Worm (Caenorhabditis elegans) whole organism, midembryonic: Measurements from ENCODE around the gene sru-23.
"Not testable (repeated sequence)": the region's sequence is repeated elsewhere in the genome, so short reads cannot be mapped to it uniquely, and the experiment has no call there.

Source experiments
- T22C8.4 ChIP-seq: fragments of 200-800 bp; sonication (Bioruptor generic); IDR thresholded peaks from 2 replicates; pipeline ENCODE4 v1.3.6; 2022; ENCODE audit warnings: missing genetic modification characterization, missing compliant biosample characterization
- cog-1 ChIP-seq: sonication (generic microtip); optimal IDR thresholded peaks from 2 replicates; lab custom pipeline; 2016; ENCODE audit warnings: missing genetic modification characterization, missing compliant biosample characterization
- flt-1 ChIP-seq: fragments of 200-800 bp; sonication (Bioruptor generic); IDR thresholded peaks from 2 replicates; pipeline ENCODE4 v1.3.6; 2022; ENCODE audit warnings: missing genetic modification characterization, missing compliant biosample characterization
- klf-2 ChIP-seq: fragments of 200-800 bp; sonication (Bioruptor generic); conservative IDR thresholded peaks from 2 replicates; pipeline ENCODE4 v1.3.6; 2022; ENCODE audit warnings: missing genetic modification reagents, missing genetic modification characterization, missing compliant biosample characterization
- med-1 ChIP-seq: sonication (generic microtip); optimal IDR thresholded peaks from 2 replicates; lab custom pipeline; 2017; ENCODE audit warnings: missing genetic modification characterization, mild to moderate bottlenecking, missing compliant biosample characterization, antibody characterized with exemption, missing genetic modification reagents; ENCODE audit not compliant: insufficient read depth
- ref-1 ChIP-seq: fragments of 200-800 bp; sonication (Bioruptor generic); conservative IDR thresholded peaks from 2 replicates; pipeline ENCODE4 v1.3.6; 2022; ENCODE audit warnings: missing genetic modification reagents, missing genetic modification characterization, missing compliant biosample characterization
- tab-1 ChIP-seq: fragments of 200-800 bp; sonication (Bioruptor generic); IDR thresholded peaks from 2 replicates; pipeline ENCODE4 v1.3.6; 2022; ENCODE audit warnings: missing genetic modification characterization, missing compliant biosample characterization
- ztf-23 ChIP-seq: fragments of 200-800 bp; sonication (Bioruptor generic); IDR thresholded peaks from 2 replicates; pipeline ENCODE4 v1.3.6; 2022; ENCODE audit warnings: missing genetic modification reagents, missing genetic modification characterization, missing compliant biosample characterization
- ztf-29 ChIP-seq: fragments of 200-800 bp; sonication (Bioruptor generic); IDR thresholded peaks from 2 replicates; pipeline ENCODE4 v1.3.6; 2022; ENCODE audit warnings: missing genetic modification reagents, missing genetic modification characterization, missing compliant biosample characterization

Gene sru-23

DNA sequence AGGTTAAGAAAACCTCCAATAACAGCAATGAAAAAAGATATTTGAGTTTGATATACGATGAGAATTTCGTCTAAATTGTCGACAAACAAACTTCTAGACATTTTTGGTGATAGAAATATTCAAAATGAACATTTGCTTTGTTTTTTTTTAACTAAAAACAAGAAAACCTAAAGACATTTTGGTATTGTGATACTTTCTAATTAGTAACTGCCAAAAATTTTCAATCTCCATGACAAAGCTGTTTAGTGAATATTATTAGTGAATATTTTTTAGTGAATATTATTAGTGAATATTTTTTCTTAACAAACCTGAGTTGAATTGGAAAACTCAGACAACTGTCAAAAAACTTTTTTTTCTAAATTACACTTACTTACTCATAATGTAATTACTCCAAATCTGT lies 32.1 kb downstream of the sru-23 start, which contains the start of gene srw-55:
Gene srw-55, minus strand, starts transcription at position 101 of the 400 bp plus-strand sequence.
- TF ChIP-seq T22C8.4 (GFP tag; lab: Robert Waterston, UW), result no peak

DNA sequence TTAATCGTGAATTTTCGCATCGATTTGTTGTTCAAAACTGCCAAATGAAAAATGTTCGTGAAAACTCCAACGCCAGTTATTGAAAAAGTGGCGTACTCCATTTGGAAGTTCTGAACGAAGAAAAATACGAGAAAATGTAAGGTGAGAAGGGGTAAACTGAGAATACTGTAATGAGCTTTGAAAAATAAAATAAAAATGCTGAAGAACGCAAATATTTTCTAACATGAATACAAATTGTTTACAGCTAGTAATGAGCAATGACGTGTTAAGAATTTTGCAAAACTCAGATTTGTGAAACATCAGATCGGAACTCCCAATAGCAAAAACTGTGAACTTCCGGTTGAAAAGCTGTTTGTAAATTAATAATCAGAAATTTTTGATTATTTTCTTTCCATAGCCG lies 40.0 kb downstream of the sru-23 start, which contains the start of gene srw-26:
Gene srw-26, minus strand, starts transcription at position 101 of the 400 bp plus-strand sequence.
- no peak for TF ChIP-seq tab-1 (GFP tag; lab: Robert Waterston, UW)
- TF ChIP-seq T22C8.4 (GFP tag; lab: Robert Waterston, UW), result no peak
- no peak for TF ChIP-seq med-1 (GFP tag; lab: Kevin White, UChicago)
- TF ChIP-seq cog-1 (tag; lab: Kevin White, UChicago), result no peak
- no peak for TF ChIP-seq ref-1 (GFP tag; lab: Robert Waterston, UW)
- TF ChIP-seq ztf-23 (GFP tag; lab: Robert Waterston, UW), result no peak
- TF ChIP-seq ztf-29 (GFP tag; lab: Robert Waterston, UW), result no peak
- no peak for TF ChIP-seq klf-2 (GFP tag; lab: Robert Waterston, UW)
- no peak for TF ChIP-seq flt-1 (GFP tag; lab: Robert Waterston, UW)

DNA sequence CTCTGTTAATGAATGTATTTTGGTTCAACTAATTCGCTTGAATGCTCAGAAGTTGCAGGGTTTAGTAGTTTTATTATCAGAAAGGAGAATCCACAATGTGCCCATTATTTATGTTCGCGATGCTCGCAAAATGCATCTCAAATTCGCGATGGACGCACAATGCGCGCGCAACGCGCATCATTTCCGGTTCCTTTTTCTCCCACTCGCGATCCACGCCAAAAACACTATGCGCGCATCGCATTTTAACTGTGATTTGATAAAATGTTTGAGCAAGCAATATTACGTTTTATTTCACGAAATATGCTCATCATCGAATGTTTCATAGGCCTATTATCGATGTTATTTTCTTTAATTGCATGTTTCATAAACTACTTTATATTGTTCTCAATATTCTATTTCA lies 42.5 kb downstream of the sru-23 start, which contains the start of gene srbc-77:
Gene srbc-77, plus strand, starts transcription at position 301 of the 400 bp plus-strand sequence.
- TF ChIP-seq tab-1 (GFP tag; lab: Robert Waterston, UW); ref-1 (GFP tag; lab: Robert Waterston, UW); med-1 (GFP tag; lab: Kevin White, UChicago): not testable (repeated sequence)

DNA sequence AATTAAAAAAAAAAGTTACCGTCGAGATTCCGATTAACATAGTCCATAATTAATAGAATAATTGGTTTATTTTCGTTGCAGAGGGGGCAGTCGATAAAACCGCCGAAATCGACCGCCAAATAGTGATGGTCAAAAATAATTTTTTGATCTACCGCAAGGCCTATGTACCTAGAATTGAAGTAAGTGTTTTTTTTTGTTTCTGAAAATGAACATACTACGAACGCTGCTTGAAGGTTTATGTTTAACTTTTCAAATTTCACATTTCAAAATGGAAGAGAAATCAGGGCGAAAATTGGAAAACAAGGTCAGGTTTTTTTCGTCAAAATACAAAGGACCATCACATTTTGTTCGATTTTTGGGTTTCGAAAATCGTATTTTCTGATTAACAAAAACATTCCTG lies 44.1 kb downstream of the sru-23 start, which contains the start of gene pzf-1:
Gene pzf-1, minus strand, starts transcription at position 101 of the 400 bp plus-strand sequence.
- TF ChIP-seq flt-1 (GFP tag; lab: Robert Waterston, UW), result no peak
- TF ChIP-seq med-1 (GFP tag; lab: Kevin White, UChicago), result no peak
- no peak for TF ChIP-seq ztf-23 (GFP tag; lab: Robert Waterston, UW)
- TF ChIP-seq cog-1 (tag; lab: Kevin White, UChicago), result no peak
- TF ChIP-seq ztf-29 (GFP tag; lab: Robert Waterston, UW), result no peak
- no peak for TF ChIP-seq T22C8.4 (GFP tag; lab: Robert Waterston, UW)
- no peak for TF ChIP-seq tab-1 (GFP tag; lab: Robert Waterston, UW)
- TF ChIP-seq klf-2 (GFP tag; lab: Robert Waterston, UW), result no peak
- TF ChIP-seq ref-1 (GFP tag; lab: Robert Waterston, UW), result no peak

DNA sequence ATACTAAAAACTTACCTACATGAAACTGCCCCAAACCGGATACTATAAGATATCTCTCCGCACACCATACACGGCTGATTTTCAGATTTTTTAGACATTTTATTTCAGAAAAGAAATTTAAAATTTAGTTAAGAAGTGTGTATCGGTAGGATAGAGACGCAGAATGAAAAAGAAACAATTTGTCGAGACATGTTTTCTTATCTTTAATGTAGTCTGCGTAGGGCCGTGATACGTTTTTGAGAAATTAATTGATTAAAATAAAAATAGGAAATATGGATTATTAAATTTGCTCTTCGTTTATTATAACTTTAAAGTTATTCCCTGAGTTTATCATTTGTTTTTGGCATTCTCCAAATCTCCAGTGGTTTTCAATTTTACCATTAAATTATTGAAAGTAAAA lies 48.1 kb downstream of the sru-23 start, which contains the start of gene nhr-108:
Gene nhr-108, minus strand, starts transcription at position 166 of the 400 bp plus-strand sequence.
- TF ChIP-seq klf-2 (GFP tag; lab: Robert Waterston, UW) (no peak), ztf-29 (GFP tag; lab: Robert Waterston, UW) (no peak), med-1 (GFP tag; lab: Kevin White, UChicago) (no peak), flt-1 (GFP tag; lab: Robert Waterston, UW) (no peak), cog-1 (tag; lab: Kevin White, UChicago) (no peak), T22C8.4 (GFP tag; lab: Robert Waterston, UW) (no peak), ztf-23 (GFP tag; lab: Robert Waterston, UW) (no peak), ref-1 (GFP tag; lab: Robert Waterston, UW) (no peak), tab-1 (GFP tag; lab: Robert Waterston, UW) (no peak)

DNA sequence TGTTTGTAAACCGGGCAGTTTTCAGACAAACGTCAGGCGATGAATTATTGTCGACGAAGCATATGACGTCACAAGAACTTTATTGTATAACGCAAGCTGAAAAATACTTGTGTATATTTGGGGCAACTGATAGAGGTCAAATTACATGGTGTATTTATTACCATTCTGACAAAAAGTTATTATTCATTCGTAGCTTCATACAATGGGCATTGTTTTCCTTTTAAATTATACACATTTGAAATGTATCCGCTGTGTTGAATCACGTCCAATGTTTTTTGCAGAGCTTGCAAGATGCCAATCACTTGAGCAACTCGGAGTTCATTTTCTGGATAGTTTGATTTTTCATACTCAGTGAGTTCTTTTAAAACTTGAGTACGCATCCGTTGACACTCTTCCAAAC lies 49.4 kb downstream of the sru-23 start, which contains the start of gene F35E8.13:
Gene F35E8.13, plus strand, starts transcription at position 301 of the 400 bp plus-strand sequence.
- TF ChIP-seq ref-1 (GFP tag; lab: Robert Waterston, UW) (no peak), cog-1 (tag; lab: Kevin White, UChicago) (no peak), klf-2 (GFP tag; lab: Robert Waterston, UW) (no peak), tab-1 (GFP tag; lab: Robert Waterston, UW) (no peak), ztf-29 (GFP tag; lab: Robert Waterston, UW) (no peak), T22C8.4 (GFP tag; lab: Robert Waterston, UW) (no peak), ztf-23 (GFP tag; lab: Robert Waterston, UW) (no peak), flt-1 (GFP tag; lab: Robert Waterston, UW) (no peak), med-1 (GFP tag; lab: Kevin White, UChicago) (no peak)

DNA sequence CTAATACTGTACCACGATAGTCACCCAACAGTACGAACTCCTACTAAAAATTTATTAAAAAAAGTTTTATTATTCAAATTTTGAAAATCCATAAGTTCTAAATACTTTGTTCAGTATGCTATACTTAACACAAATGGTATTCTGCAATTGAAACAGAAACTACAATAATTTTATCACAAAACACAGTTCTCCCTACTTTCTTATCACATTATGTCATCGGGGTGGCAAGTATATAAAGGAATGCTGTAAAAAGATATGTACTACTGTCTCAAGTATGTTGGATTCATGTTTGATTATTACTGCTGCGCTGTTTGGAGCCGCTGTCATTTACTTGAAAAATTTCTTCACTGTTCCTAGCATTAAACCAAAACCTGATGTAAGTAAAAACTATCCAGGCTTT lies 51.3 kb downstream of the sru-23 start, which contains the start of gene cdr-1:
Gene cdr-1, plus strand, starts transcription at position 208 of the 400 bp plus-strand sequence.
- TF ChIP-seq klf-2 (GFP tag; lab: Robert Waterston, UW), result no peak
- no peak for TF ChIP-seq flt-1 (GFP tag; lab: Robert Waterston, UW)
- TF ChIP-seq tab-1 (GFP tag; lab: Robert Waterston, UW), result no peak
- no peak for TF ChIP-seq ref-1 (GFP tag; lab: Robert Waterston, UW)
- no peak for TF ChIP-seq ztf-23 (GFP tag; lab: Robert Waterston, UW)
- TF ChIP-seq cog-1 (tag; lab: Kevin White, UChicago), result no peak
- no peak for TF ChIP-seq med-1 (GFP tag; lab: Kevin White, UChicago)
- TF ChIP-seq T22C8.4 (GFP tag; lab: Robert Waterston, UW), result no peak
- TF ChIP-seq ztf-29 (GFP tag; lab: Robert Waterston, UW), result no peak
